Worm (Caenorhabditis elegans) whole organism, young adult: ENCODE results near the gene ZK1248.5.

ENCODE experiments used
- B0336.3 ChIP-seq: fragments of 200-800 bp; sonication (Bioruptor generic); IDR thresholded peaks from 2 replicates; pipeline ENCODE4 v1.3.6; 2022; ENCODE audit warnings: missing genetic modification characterization, missing compliant biosample characterization
- C06A6.2 ChIP-seq: fragments of 200-800 bp; sonication (Bioruptor generic); conservative IDR thresholded peaks from 2 replicates; pipeline ENCODE4 v1.3.6; 2022; ENCODE audit warnings: missing genetic modification characterization, missing compliant biosample characterization
- F23B12.7 ChIP-seq: sonication (generic microtip); optimal IDR thresholded peaks from 2 replicates; lab custom pipeline; 2017; ENCODE audit warnings: missing genetic modification characterization, mild to moderate bottlenecking, missing compliant biosample characterization, antibody characterized with exemption, moderate library complexity; ENCODE audit not compliant: insufficient read depth
- F55B11.4 ChIP-seq: sonication (generic microtip); optimal IDR thresholded peaks from 2 replicates; lab custom pipeline; 2016; ENCODE audit warnings: missing compliant biosample characterization, missing genetic modification characterization, borderline replicate concordance; ENCODE audit not compliant: insufficient read depth
- K11D2.4 ChIP-seq: fragments of 200-800 bp; sonication (Bioruptor generic); IDR thresholded peaks from 2 replicates; pipeline ENCODE4 v1.3.6; 2022; ENCODE audit warnings: missing genetic modification reagents, missing genetic modification characterization, missing compliant biosample characterization
- Y53F4B.3 ChIP-seq: fragments of 200-800 bp; sonication (Bioruptor generic); IDR thresholded peaks from 2 replicates; pipeline ENCODE4 v1.3.6; 2022; ENCODE audit warnings: missing genetic modification reagents, missing genetic modification characterization, missing compliant biosample characterization
- Y79H2A.3 ChIP-seq: fragments of 200-800 bp; sonication (Bioruptor generic); conservative IDR thresholded peaks from 2 replicates; pipeline ENCODE4 v1.3.6; 2022; ENCODE audit warnings: missing genetic modification reagents, missing genetic modification characterization, missing compliant biosample characterization
- Y95B8A.8 ChIP-seq: fragments of 200-800 bp; sonication (Bioruptor generic); IDR thresholded peaks from 2 replicates; pipeline ENCODE4 v1.3.6; 2022; ENCODE audit warnings: missing genetic modification reagents, missing genetic modification characterization, missing compliant biosample characterization
- ZK185.1 ChIP-seq: sonication (generic microtip); optimal IDR thresholded peaks from 2 replicates; lab custom pipeline; 2016; ENCODE audit warnings: mild to moderate bottlenecking, missing genetic modification characterization, missing compliant biosample characterization; ENCODE audit not compliant: poor library complexity, severe bottlenecking
- akir-1 ChIP-seq: fragments of 200-800 bp; sonication (Bioruptor generic); optimal IDR thresholded peaks from 2 replicates; lab custom pipeline; 2018; ENCODE audit warnings: mild to moderate bottlenecking, missing genetic modification characterization, moderate library complexity, missing compliant biosample characterization
- ama-1 ChIP-seq, 3 experiments: fragments of 150-350 bp in 1 of 3; sonication (generic microtip) in 2 of 3; optimal IDR thresholded peaks; 2 replicates each; lab custom pipeline; 2014 to 2018; ENCODE audit warnings: missing biosample characterization in 2 of 3, missing genetic modification characterization in 2 of 3, missing genetic modification reagents in 2 of 3
- aptf-3 ChIP-seq: fragments of 200-800 bp; sonication (Bioruptor generic); IDR thresholded peaks from 2 replicates; pipeline ENCODE4 v1.3.6; 2022; ENCODE audit warnings: missing genetic modification characterization, missing compliant biosample characterization
- atf-7 ChIP-seq: sonication (generic microtip); optimal IDR thresholded peaks from 2 replicates; lab custom pipeline; 2017; ENCODE audit warnings: mild to moderate bottlenecking, missing genetic modification characterization, missing compliant biosample characterization
- bed-1 ChIP-seq: fragments of 200-800 bp; sonication (Bioruptor generic); IDR thresholded peaks from 2 replicates; pipeline ENCODE4 v1.3.6; 2022; ENCODE audit warnings: missing genetic modification reagents, missing genetic modification characterization, missing compliant biosample characterization
- bed-2 ChIP-seq: fragments of 200-800 bp; sonication (Bioruptor generic); IDR thresholded peaks from 2 replicates; pipeline ENCODE4 v1.3.6; 2022; ENCODE audit warnings: missing genetic modification reagents, missing genetic modification characterization, missing compliant biosample characterization
- cebp-2 ChIP-seq: fragments of 200-800 bp; sonication (Bioruptor generic); IDR thresholded peaks from 2 replicates; pipeline ENCODE4 v1.3.6; 2022; ENCODE audit warnings: missing genetic modification characterization, missing compliant biosample characterization
- ceh-91 ChIP-seq: fragments of 200-800 bp; sonication (Bioruptor generic); IDR thresholded peaks from 2 replicates; pipeline ENCODE4 v1.3.6; 2022; ENCODE audit warnings: missing genetic modification reagents, missing genetic modification characterization, missing compliant biosample characterization
- dpl-1 ChIP-seq: fragments of 150-350 bp; optimal IDR thresholded peaks from 2 replicates; lab custom pipeline; 2014; ENCODE audit warnings: missing biosample characterization, missing genetic modification reagents, missing genetic modification characterization
- egrh-3 ChIP-seq: fragments of 200-800 bp; sonication (Bioruptor generic); IDR thresholded peaks from 2 replicates; pipeline ENCODE4 v1.3.6; 2022; ENCODE audit warnings: missing genetic modification reagents, missing genetic modification characterization, missing compliant biosample characterization
- him-1 ChIP-seq: sonication (generic microtip); optimal IDR thresholded peaks from 2 replicates; lab custom pipeline; 2016; ENCODE audit warnings: missing genotype, missing genetic modification reagents, missing genetic modification characterization, missing compliant biosample characterization
- hlh-12 ChIP-seq: sonication (generic microtip); optimal IDR thresholded peaks from 2 replicates; lab custom pipeline; 2016; ENCODE audit warnings: missing genetic modification characterization, missing compliant biosample characterization
- hlh-26 ChIP-seq: fragments of 200-800 bp; sonication (Bioruptor generic); conservative IDR thresholded peaks from 2 replicates; pipeline ENCODE4 v1.3.6; 2022; ENCODE audit warnings: missing genetic modification reagents, missing genetic modification characterization, missing compliant biosample characterization
- hmg-1.2 ChIP-seq: fragments of 200-800 bp; sonication (Bioruptor generic); IDR thresholded peaks from 2 replicates; pipeline ENCODE4 v1.3.6; 2022; ENCODE audit warnings: missing genetic modification reagents, missing genetic modification characterization, missing compliant biosample characterization
- hrde-1 ChIP-seq: sonication (generic microtip); optimal IDR thresholded peaks from 2 replicates; lab custom pipeline; 2016; ENCODE audit warnings: missing genetic modification characterization, mild to moderate bottlenecking, missing compliant biosample characterization, moderate library complexity, missing genotype, missing genetic modification reagents, borderline replicate concordance
- lin-40 ChIP-seq: sonication (generic microtip); optimal IDR thresholded peaks from 2 replicates; lab custom pipeline; 2016; ENCODE audit warnings: missing genetic modification characterization, mild to moderate bottlenecking, missing compliant biosample characterization, missing genotype, missing genetic modification reagents
- lsl-1 ChIP-seq: fragments of 200-800 bp; sonication (Bioruptor generic); optimal IDR thresholded peaks from 2 replicates; lab custom pipeline; 2018; ENCODE audit warnings: mild to moderate bottlenecking, missing genetic modification characterization, moderate library complexity, missing compliant biosample characterization
- madf-3 ChIP-seq: fragments of 200-800 bp; sonication (Bioruptor generic); IDR thresholded peaks from 2 replicates; pipeline ENCODE4 v1.3.6; 2022; ENCODE audit warnings: missing genetic modification reagents, missing genetic modification characterization, missing compliant biosample characterization
- mcd-1 ChIP-seq: fragments of 200-800 bp; sonication (Bioruptor generic); IDR thresholded peaks from 2 replicates; pipeline ENCODE4 v1.3.6; 2022; ENCODE audit warnings: missing genetic modification reagents, missing genetic modification characterization, missing compliant biosample characterization
- mes-4 ChIP-seq: sonication (generic microtip); optimal IDR thresholded peaks from 2 replicates; lab custom pipeline; 2016; ENCODE audit warnings: missing genotype, missing genetic modification characterization, missing compliant biosample characterization
- mxl-1 ChIP-seq: sonication (generic microtip); optimal IDR thresholded peaks from 2 replicates; lab custom pipeline; 2016; ENCODE audit warnings: missing genetic modification characterization, missing compliant biosample characterization
- nfya-1 ChIP-seq: sonication (generic microtip); optimal IDR thresholded peaks from 2 replicates; lab custom pipeline; 2017; ENCODE audit warnings: antibody characterized with exemption, missing compliant biosample characterization, missing genetic modification characterization, borderline replicate concordance; ENCODE audit not compliant: insufficient read depth
- nfyb-1 ChIP-seq: fragments of 200-800 bp; sonication (Bioruptor generic); IDR thresholded peaks from 2 replicates; pipeline ENCODE4 v1.3.6; 2022; ENCODE audit warnings: missing genetic modification reagents, missing genetic modification characterization, missing compliant biosample characterization
- nhr-120 ChIP-seq: fragments of 200-800 bp; sonication (Bioruptor generic); IDR thresholded peaks from 2 replicates; pipeline ENCODE4 v1.3.6; 2022; ENCODE audit warnings: missing genetic modification characterization, missing compliant biosample characterization
- pha-4 ChIP-seq: fragments of 150-350 bp; sonication (generic microtip); optimal IDR thresholded peaks from 2 replicates; lab custom pipeline; 2014; ENCODE audit warnings: missing biosample characterization, missing genetic modification reagents, missing genetic modification characterization
- rec-8 ChIP-seq, 2 experiments: sonication (generic microtip); optimal IDR thresholded peaks; 2 replicates each; lab custom pipeline; 2016; ENCODE audit warnings: mild to moderate bottlenecking in 2 of 2, missing genetic modification characterization in 2 of 2, missing genetic modification reagents in 2 of 2, missing genotype in 2 of 2, missing biosample characterization in 1 of 2, missing compliant biosample characterization in 1 of 2, moderate library complexity in 1 of 2
- snpc-1.1 ChIP-seq: sonication (generic microtip); optimal IDR thresholded peaks from 2 replicates; lab custom pipeline; 2017; ENCODE audit warnings: missing genetic modification characterization, mild to moderate bottlenecking, missing compliant biosample characterization, antibody characterized with exemption, moderate library complexity, missing genotype, missing genetic modification reagents; ENCODE audit not compliant: insufficient read depth
- snpc-1.3 ChIP-seq: sonication (generic microtip); optimal IDR thresholded peaks from 2 replicates; lab custom pipeline; 2017; ENCODE audit warnings: missing genetic modification characterization, mild to moderate bottlenecking, missing compliant biosample characterization, antibody characterized with exemption, moderate library complexity, missing genotype, missing genetic modification reagents; ENCODE audit not compliant: insufficient read depth
- snpc-3.4 ChIP-seq: sonication (generic microtip); optimal IDR thresholded peaks from 2 replicates; lab custom pipeline; 2017; ENCODE audit warnings: missing genetic modification characterization, mild to moderate bottlenecking, missing compliant biosample characterization, antibody characterized with exemption, moderate library complexity, missing genotype, missing genetic modification reagents
- sptf-2 ChIP-seq: fragments of 200-800 bp; sonication (Bioruptor generic); optimal IDR thresholded peaks from 2 replicates; lab custom pipeline; 2018; ENCODE audit warnings: mild to moderate bottlenecking, missing genetic modification characterization, missing compliant biosample characterization
- tbx-9 ChIP-seq: sonication (generic microtip); optimal IDR thresholded peaks from 2 replicates; lab custom pipeline; 2016; ENCODE audit warnings: borderline replicate concordance, missing genetic modification characterization, inconsistent platforms, missing compliant biosample characterization
- tlf-1 ChIP-seq: fragments of 200-800 bp; sonication (Bioruptor generic); optimal IDR thresholded peaks from 2 replicates; lab custom pipeline; 2018; ENCODE audit warnings: mild to moderate bottlenecking, missing genetic modification characterization, missing compliant biosample characterization
- unc-130 ChIP-seq: sonication (generic microtip); optimal IDR thresholded peaks from 2 replicates; lab custom pipeline; 2016; ENCODE audit warnings: missing genetic modification reagents, missing genetic modification characterization, missing compliant biosample characterization
- ztf-18 ChIP-seq: sonication (generic microtip); optimal IDR thresholded peaks from 2 replicates; lab custom pipeline; 2016; ENCODE audit warnings: missing genotype, mild to moderate bottlenecking, missing genetic modification characterization, missing compliant biosample characterization

Gene ZK1248.5

DNA sequence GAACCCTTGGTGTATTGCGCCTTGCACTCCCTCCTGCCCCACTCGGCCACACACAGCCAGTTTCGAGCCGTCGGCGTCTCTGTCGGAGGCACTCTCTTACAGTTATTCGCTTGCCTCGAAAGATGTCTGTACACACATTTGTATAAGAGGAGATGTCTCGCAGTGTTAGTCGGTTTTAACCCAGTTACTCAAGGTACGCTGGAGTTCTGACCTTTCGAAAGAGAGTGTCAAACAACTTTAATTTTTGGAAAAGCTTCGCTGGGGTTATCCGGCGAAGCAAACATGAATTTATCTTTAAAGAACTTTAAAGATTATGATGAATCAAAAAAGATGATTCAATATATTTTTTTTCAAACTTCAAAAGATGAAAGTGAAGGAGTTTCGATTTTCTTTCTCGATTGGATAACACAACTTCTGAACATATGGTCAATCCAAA is 34.4 kb downstream of the ZK1248.5 start (continued):
- peak; percentile 98 for TF ChIP-seq Y95B8A.8
- peak; percentile 98 for TF ChIP-seq atf-7
- peak; percentile 2 for TF ChIP-seq hlh-12 (tag; lab: Kevin White, UChicago)
- peak; percentile 98 for TF ChIP-seq mcd-1 (GFP tag; lab: Robert Waterston, UW)
- TF ChIP-seq rec-8 (tag; optimal IDR thresholded peaks at IDR 0.05; lab: Kevin White, UChicago), result peak; percentile 86 to 93
- TF ChIP-seq ama-1 (optimal IDR thresholded peaks at IDR 0.05; lab: Kevin White, UChicago), result peak; percentile 100
- TF ChIP-seq ama-1 (GFP tag; optimal IDR thresholded peaks at IDR 0.05; lab: Kevin White, UChicago), result peak; percentile 91 to 94
- TF ChIP-seq dpl-1 (GFP tag; lab: Kevin White, UChicago), result peak; percentile 11
- TF ChIP-seq unc-130 (GFP tag; lab: Kevin White, UChicago), result peak; percentile 94
- no peak for TF ChIP-seq F55B11.4 (tag; lab: Kevin White, UChicago)
- peak; percentile 94 for TF ChIP-seq Y79H2A.3 (GFP tag; lab: Robert Waterston, UW)
- no peak for TF ChIP-seq tbx-9 (tag; lab: Kevin White, UChicago)
- TF ChIP-seq ztf-18 (tag; lab: Kevin White, UChicago), result peak; percentile 88
- TF ChIP-seq him-1 (tag; lab: Kevin White, UChicago), result peak; percentile 100
- TF ChIP-seq lsl-1 (GFP tag; lab: Kevin White, UChicago), result peak; percentile 84
- peak; percentile 94 for TF ChIP-seq cebp-2
- TF ChIP-seq ceh-91 (GFP tag; lab: Robert Waterston, UW), result peak; percentile 76
- TF ChIP-seq mxl-1, result peak; percentile 87
- TF ChIP-seq snpc-1.1 (tag; lab: Kevin White, UChicago), result peak; percentile 99
- peak; percentile 98 for TF ChIP-seq K11D2.4 (GFP tag; lab: Robert Waterston, UW)
- TF ChIP-seq bed-2 (GFP tag; lab: Robert Waterston, UW), result peak; percentile 94
- peak; percentile 81 for TF ChIP-seq aptf-3 (GFP tag; lab: Robert Waterston, UW)
- TF ChIP-seq hrde-1 (tag; lab: Kevin White, UChicago), result peak; percentile 94
- TF ChIP-seq egrh-3 (GFP tag; lab: Robert Waterston, UW), result peak; percentile 84
- peak; percentile 77 for TF ChIP-seq mes-4 (tag; lab: Kevin White, UChicago)
- TF ChIP-seq ZK185.1 (tag; lab: Kevin White, UChicago), result peak; percentile 98
- TF ChIP-seq pha-4 (tag; lab: Kevin White, UChicago), result peak; percentile 99
- peak; percentile 91 for TF ChIP-seq sptf-2 (GFP tag; lab: Kevin White, UChicago)
- peak; percentile 95 for TF ChIP-seq madf-3 (GFP tag; lab: Robert Waterston, UW)
- peak; percentile 99 for TF ChIP-seq lin-40 (tag; lab: Kevin White, UChicago)
- peak; percentile 98 for TF ChIP-seq F23B12.7 (tag; lab: Kevin White, UChicago)
- peak; percentile 100 for TF ChIP-seq B0336.3
- peak; percentile 95 for TF ChIP-seq hmg-1.2 (GFP tag; lab: Robert Waterston, UW)
- TF ChIP-seq hlh-26 (GFP tag; lab: Robert Waterston, UW), result no peak
- peak; percentile 99 for TF ChIP-seq snpc-3.4 (tag; lab: Kevin White, UChicago)

DNA sequence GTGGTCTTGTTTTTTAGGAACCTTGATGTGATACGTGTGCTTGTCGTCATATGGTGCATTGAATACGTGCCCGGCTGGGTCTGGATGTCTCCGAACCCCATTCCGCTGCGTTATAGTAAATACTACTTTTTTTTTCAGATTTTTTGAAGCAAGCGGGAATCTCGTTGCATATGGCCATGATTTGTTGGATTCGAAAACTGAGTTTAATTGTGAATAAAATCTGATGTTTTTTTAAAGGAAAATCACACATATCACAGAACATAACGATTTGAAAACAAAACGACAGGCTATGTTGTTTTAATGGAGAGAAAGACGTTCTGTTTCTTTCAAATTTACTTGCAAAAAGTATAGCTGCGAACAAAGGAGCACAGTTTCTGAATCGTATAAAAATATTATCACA is 35.1 kb downstream of the ZK1248.5 start, which contains the start of the genes ZK1248.17 and H41C03.3:
ZK1248.17 (minus strand) TSS at position 101 of the 400 bp plus-strand sequence.
H41C03.3 (plus strand) TSS at position 337 of the 400 bp plus-strand sequence.
- TF ChIP-seq nfyb-1 (GFP tag; lab: Robert Waterston, UW) (no peak), nhr-120 (no peak), bed-1 (GFP tag; lab: Robert Waterston, UW) (no peak), Y53F4B.3 (GFP tag; lab: Robert Waterston, UW) (no peak), akir-1 (GFP tag; lab: Kevin White, UChicago) (no peak), snpc-1.1 (tag; lab: Kevin White, UChicago) (no peak), snpc-1.3 (tag; lab: Kevin White, UChicago) (no peak), tlf-1 (GFP tag; lab: Kevin White, UChicago) (no peak), C06A6.2 (no peak), nfya-1 (tag; lab: Kevin White, UChicago) (no peak)
- TF ChIP-seq, all 124 proteins: peak for 0
